Fruit fly (Drosophila melanogaster) whole organism, wandering third instar larva: ENCODE data around the gene CG9391.

ENCODE experiments used
- Abd-B ChIP-seq: fragments of >200 bp; optimal IDR thresholded peaks from 2 replicates; lab custom pipeline; 2017; ENCODE audit warnings: missing biosample characterization, missing genetic modification characterization
- CG32264 ChIP-seq: fragments of 200-800 bp; sonication (Bioruptor generic); optimal IDR thresholded peaks from 2 replicates; lab custom pipeline; 2016; ENCODE audit warnings: missing biosample characterization, missing genetic modification characterization
- CG9705 ChIP-seq: fragments of 200-800 bp; sonication (Bioruptor generic); optimal IDR thresholded peaks from 2 replicates; lab custom pipeline; 2018; ENCODE audit warnings: missing biosample characterization, mild to moderate bottlenecking, missing genetic modification characterization
- CrebA ChIP-seq: fragments of 200-800 bp; sonication (Bioruptor generic); optimal IDR thresholded peaks from 2 replicates; lab custom pipeline; 2016; ENCODE audit warnings: missing biosample characterization, mild to moderate bottlenecking, missing genetic modification characterization, borderline replicate concordance
- Dfd ChIP-seq: fragments of >200 bp; optimal IDR thresholded peaks from 2 replicates; lab custom pipeline; 2017; ENCODE audit warnings: missing biosample characterization, missing genetic modification characterization
- Dif ChIP-seq: fragments of 200-275, 200-300 bp; sonication (Bioruptor generic); optimal IDR thresholded peaks from 2 replicates; lab custom pipeline; 2018; ENCODE audit warnings: missing biosample characterization, missing genetic modification characterization; ENCODE audit not compliant: partially characterized antibody
- GATAd ChIP-seq: sonication (Bioruptor generic); optimal IDR thresholded peaks from 2 replicates; lab custom pipeline; 2016; ENCODE audit warnings: missing biosample characterization, missing genetic modification characterization
- HLH106 ChIP-seq: fragments of 200-800 bp; optimal IDR thresholded peaks from 3 replicates; lab custom pipeline; 2019; ENCODE audit warnings: missing biosample characterization, mild to moderate bottlenecking, missing genetic modification characterization, moderate library complexity
- Hnf4 ChIP-seq: fragments of 200-800 bp; sonication (Bioruptor generic); optimal IDR thresholded peaks from 2 replicates; lab custom pipeline; 2016; ENCODE audit warnings: missing biosample characterization, mild to moderate bottlenecking, missing genetic modification characterization
- Hr78 ChIP-seq: fragments of >200 bp; optimal IDR thresholded peaks from 2 replicates; lab custom pipeline; 2017; ENCODE audit warnings: missing biosample characterization, missing genetic modification characterization
- Hr83 ChIP-seq: fragments of 200-300 bp; sonication (Bioruptor generic); optimal IDR thresholded peaks from 2 replicates; lab custom pipeline; 2016; ENCODE audit warnings: missing biosample characterization, mild to moderate bottlenecking, missing genetic modification characterization, moderate library complexity; ENCODE audit not compliant: poor library complexity, severe bottlenecking
- Jra ChIP-seq: sonication (Bioruptor generic); optimal IDR thresholded peaks from 2 replicates; lab custom pipeline; 2016; ENCODE audit warnings: missing biosample characterization, missing genetic modification characterization
- Myc ChIP-seq: fragments of >200 bp; optimal IDR thresholded peaks from 2 replicates; lab custom pipeline; 2017
- N ChIP-seq: fragments of >200 bp; optimal IDR thresholded peaks from 2 replicates; lab custom pipeline; 2018; ENCODE audit warnings: missing biosample characterization, missing external identifiers, missing genetic modification characterization
- Rel ChIP-seq, 2 experiments: fragments of 200-800 bp; sonication (Bioruptor generic) in 1 of 2; optimal IDR thresholded peaks; 2 replicates in 1 of 2; 3 replicates in 1 of 2; lab custom pipeline; 2016 to 2019; ENCODE audit warnings: mild to moderate bottlenecking in 2 of 2, missing biosample characterization in 2 of 2, missing genetic modification characterization in 2 of 2, moderate library complexity in 1 of 2
- Sp1 ChIP-seq: fragments of 200-800 bp; sonication (Bioruptor generic); optimal IDR thresholded peaks from 3 replicates; lab custom pipeline; 2019; ENCODE audit warnings: missing biosample characterization, mild to moderate bottlenecking, missing genetic modification characterization, moderate library complexity
- Vsx2 ChIP-seq: fragments of 200-300, 225-300 bp; sonication (Bioruptor generic); optimal IDR thresholded peaks from 2 replicates; lab custom pipeline; 2018; ENCODE audit warnings: missing biosample characterization, missing genetic modification characterization; ENCODE audit not compliant: partially characterized antibody
- br ChIP-seq: fragments of 200-800 bp; sonication (Bioruptor generic); optimal IDR thresholded peaks from 2 replicates; lab custom pipeline; 2016; ENCODE audit warnings: missing biosample characterization, missing genetic modification characterization
- brk ChIP-seq: fragments of 200-800 bp; sonication (Bioruptor generic); optimal IDR thresholded peaks from 2 replicates; lab custom pipeline; 2016; ENCODE audit warnings: missing biosample characterization, mild to moderate bottlenecking, missing genetic modification characterization
- dmrt93B ChIP-seq: fragments of 200-800 bp; sonication (Bioruptor generic); optimal IDR thresholded peaks from 2 replicates; lab custom pipeline; 2018; ENCODE audit warnings: missing biosample characterization, mild to moderate bottlenecking, missing genetic modification characterization
- dsf ChIP-seq: sonication (Bioruptor generic); optimal IDR thresholded peaks from 2 replicates; lab custom pipeline; 2016; ENCODE audit warnings: missing biosample characterization, missing genetic modification characterization, borderline replicate concordance
- ey ChIP-seq: fragments of 200-800 bp; sonication (Bioruptor generic); optimal IDR thresholded peaks from 2 replicates; lab custom pipeline; 2016; ENCODE audit warnings: missing biosample characterization, missing genetic modification characterization
- foxo ChIP-seq, 2 experiments: fragments of 200-800 bp; sonication (Bioruptor generic); optimal IDR thresholded peaks; 2 replicates in 1 of 2; 3 replicates in 1 of 2; lab custom pipeline; 2016 to 2017; ENCODE audit warnings: missing biosample characterization in 2 of 2, missing genetic modification characterization in 2 of 2
- fru ChIP-seq: fragments of 200-800 bp; sonication (Bioruptor generic); optimal IDR thresholded peaks from 3 replicates; lab custom pipeline; 2016; ENCODE audit warnings: missing biosample characterization, mild to moderate bottlenecking, missing genetic modification characterization
- h ChIP-seq: fragments of 200-800 bp; sonication (Bioruptor generic); optimal IDR thresholded peaks from 3 replicates; lab custom pipeline; 2016; ENCODE audit warnings: missing biosample characterization, mild to moderate bottlenecking, missing genetic modification characterization
- jim ChIP-seq: fragments of 175-275, 200-325 bp; sonication (Bioruptor generic); optimal IDR thresholded peaks from 2 replicates; lab custom pipeline; 2016; ENCODE audit warnings: missing biosample characterization, mild to moderate bottlenecking, missing genetic modification characterization
- lola ChIP-seq: fragments of >200 bp; optimal IDR thresholded peaks from 2 replicates; lab custom pipeline; 2017; ENCODE audit warnings: missing biosample characterization, missing genetic modification characterization
- pan ChIP-seq: fragments of >200 bp; optimal IDR thresholded peaks from 2 replicates; lab custom pipeline; 2017
- psq ChIP-seq: fragments of 200-800 bp; sonication (Bioruptor generic); optimal IDR thresholded peaks from 3 replicates; lab custom pipeline; 2017; ENCODE audit warnings: missing biosample characterization, mild to moderate bottlenecking, missing genetic modification characterization, moderate library complexity
- rgr ChIP-seq: fragments of 200-800 bp; sonication (Bioruptor generic); optimal IDR thresholded peaks from 3 replicates; lab custom pipeline; 2016; ENCODE audit warnings: missing biosample characterization, mild to moderate bottlenecking, missing genetic modification characterization
- sage ChIP-seq: fragments of 200-800 bp; sonication (Bioruptor generic); optimal IDR thresholded peaks from 2 replicates; lab custom pipeline; 2016; ENCODE audit warnings: missing biosample characterization, mild to moderate bottlenecking, missing genetic modification characterization
- sv ChIP-seq: fragments of 200-800 bp; sonication (Bioruptor generic); optimal IDR thresholded peaks from 3 replicates; lab custom pipeline; 2016; ENCODE audit warnings: missing biosample characterization, missing genetic modification characterization
- tai ChIP-seq: sonication (Bioruptor generic); optimal IDR thresholded peaks from 2 replicates; lab custom pipeline; 2016; ENCODE audit warnings: missing biosample characterization, missing genetic modification characterization
- usp ChIP-seq: fragments of >200 bp; optimal IDR thresholded peaks from 2 replicates; lab custom pipeline; 2017; ENCODE audit warnings: missing biosample characterization, missing genetic modification characterization
- woc ChIP-seq: sonication (Bioruptor generic); optimal IDR thresholded peaks from 2 replicates; lab custom pipeline; 2016; ENCODE audit warnings: missing biosample characterization, mild to moderate bottlenecking, missing genetic modification characterization

Gene CG9391

dm6 chr3L:21224701-21225223, 43.4 kb downstream of the CG9391 start:
- no peak for TF ChIP-seq CG32264 (GFP tag; lab: Kevin White, UChicago)
- no peak for TF ChIP-seq CG9705 (GFP tag; lab: Kevin White, UChicago)
- peak; percentile 16 for TF ChIP-seq Dfd
- TF ChIP-seq Dif (GFP tag; lab: Kevin White, UChicago): no peak
- peak; percentile 13 for TF ChIP-seq psq (GFP tag; lab: Kevin White, UChicago)
- peak in 1 of 2 experiments; percentile 27 for TF ChIP-seq foxo (GFP tag; optimal IDR thresholded peaks at IDR 0.05; lab: Kevin White, UChicago)
- peak; percentile 26 for TF ChIP-seq br (GFP tag; lab: Kevin White, UChicago)

dm6 chr3L:21224274-21224673, 43.9 kb downstream of the CG9391 start:
- TF ChIP-seq Dif (GFP tag; lab: Kevin White, UChicago): no peak
- no peak for TF ChIP-seq br (GFP tag; lab: Kevin White, UChicago)
- no peak for TF ChIP-seq GATAd
- TF ChIP-seq fru (GFP tag; lab: Kevin White, UChicago): no peak
- no peak for TF ChIP-seq HLH106 (tag; lab: Kevin White, UChicago)
- no peak for TF ChIP-seq dmrt93B (GFP tag; lab: Kevin White, UChicago)
- no peak for TF ChIP-seq Hr78
- TF ChIP-seq Myc (lab: Kevin White, UChicago): no peak
- TF ChIP-seq sv (GFP tag; lab: Kevin White, UChicago): no peak
- TF ChIP-seq Sp1: no peak
- TF ChIP-seq jim (GFP tag; lab: Kevin White, UChicago): no peak
- TF ChIP-seq Hnf4 (GFP tag; lab: Kevin White, UChicago): no peak
- no peak for TF ChIP-seq N (GFP tag; lab: Kevin White, UChicago)
- no peak for TF ChIP-seq Dfd
- TF ChIP-seq brk (GFP tag; lab: Kevin White, UChicago): no peak
- no peak for TF ChIP-seq psq (GFP tag; lab: Kevin White, UChicago)
- no peak for TF ChIP-seq Jra

- TF ChIP-seq CG32264 (GFP tag; lab: Kevin White, UChicago): no peak
- no peak for TF ChIP-seq ey (GFP tag; lab: Kevin White, UChicago)
- TF ChIP-seq Dif (GFP tag; lab: Kevin White, UChicago): no peak
- TF ChIP-seq dmrt93B (GFP tag; lab: Kevin White, UChicago): no peak
- TF ChIP-seq, all 38 proteins: peak for 0
Observed at dm6 chr3L:21223268-21223667, 44.9 kb downstream of the CG9391 start.

DNA sequence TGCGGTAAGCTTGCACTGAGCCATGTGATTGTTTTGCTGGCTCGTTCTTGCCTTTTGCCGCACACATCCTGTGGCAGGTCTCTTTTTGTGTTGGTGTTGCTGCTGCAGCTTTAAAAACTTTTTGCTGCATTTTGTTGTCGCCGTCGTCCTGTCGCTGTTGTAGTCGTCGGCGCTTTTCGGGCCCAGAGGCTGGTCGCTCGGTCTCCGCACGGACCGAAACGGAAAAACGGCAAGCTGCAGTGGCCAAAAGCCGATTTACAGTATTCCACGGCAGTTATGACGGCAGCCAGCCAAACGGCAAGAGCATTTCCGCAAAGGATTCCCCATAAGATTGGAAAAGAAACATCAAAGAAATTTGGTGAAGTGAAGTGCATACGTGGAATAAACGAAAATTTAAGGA, 48.0 kb downstream of the CG9391 start, which contains the start of gene CG43219:
TSS of gene CG43219 (plus strand) at position 301 of the 400 bp plus-strand sequence.
- TF ChIP-seq Hnf4 (GFP tag; lab: Kevin White, UChicago) (no peak), CG32264 (GFP tag; lab: Kevin White, UChicago) (no peak), Dfd (no peak), Sp1 (no peak), br (GFP tag; lab: Kevin White, UChicago) (no peak), Rel (GFP tag; optimal IDR thresholded peaks at IDR 0.05; lab: Kevin White, UChicago) (no peak), Rel (tag; optimal IDR thresholded peaks at IDR 0.05; lab: Kevin White, UChicago) (no peak), ey (GFP tag; lab: Kevin White, UChicago) (no peak), Dif (GFP tag; lab: Kevin White, UChicago) (no peak), CrebA (GFP tag; lab: Kevin White, UChicago) (no peak), CG9705 (GFP tag; lab: Kevin White, UChicago) (no peak), N (GFP tag; lab: Kevin White, UChicago) (no peak), jim (GFP tag; lab: Kevin White, UChicago) (no peak), rgr (GFP tag; lab: Kevin White, UChicago) (no peak), Jra (no peak), lola (no peak), sv (GFP tag; lab: Kevin White, UChicago) (no peak), Abd-B (no peak)

dm6 chr3L:21219160-21219559, 49.0 kb downstream of the CG9391 start:
- TF ChIP-seq psq (GFP tag; lab: Kevin White, UChicago) (no peak), N (GFP tag; lab: Kevin White, UChicago) (no peak), Dif (GFP tag; lab: Kevin White, UChicago) (no peak), CG32264 (GFP tag; lab: Kevin White, UChicago) (no peak), dmrt93B (GFP tag; lab: Kevin White, UChicago) (no peak), foxo (GFP tag; optimal IDR thresholded peaks at IDR 0.05; lab: Kevin White, UChicago) (no peak), pan (lab: Kevin White, UChicago) (no peak), Vsx2 (GFP tag; lab: Kevin White, UChicago) (no peak), sage (GFP tag; lab: Kevin White, UChicago) (no peak), Hr78 (no peak), h (GFP tag; lab: Kevin White, UChicago) (no peak), Sp1 (no peak), usp (GFP tag; lab: Kevin White, UChicago) (no peak), rgr (GFP tag; lab: Kevin White, UChicago) (no peak), Hr83 (GFP tag; lab: Kevin White, UChicago) (no peak), dsf (GFP tag; lab: Kevin White, UChicago) (no peak), woc (GFP tag; lab: Kevin White, UChicago) (no peak), CG9705 (GFP tag; lab: Kevin White, UChicago) (no peak), tai (GFP tag; lab: Kevin White, UChicago) (no peak)
